Fruit fly (Drosophila melanogaster): ENCODE data around the gene gw.

dm6 chr4:694917-695720, 34.7 kb upstream of the gw start:
- peak; percentile 65; the same call in 1 of the 2 replicates for TF ChIP-seq CG32121 (GFP tag; IDR thresholded peaks at IDR 0.05)
- no peak for TF ChIP-seq CG12605 (GFP tag; IDR thresholded peaks at IDR 0.05)
- TF ChIP-seq Ets98B (GFP tag; IDR thresholded peaks at IDR 0.05) = no peak
